Worm (Caenorhabditis elegans) whole organism, L4 larva: ENCODE results near the gene M163.1.

Experiments
- F37D6.2 ChIP-seq: sonication (generic microtip); optimal IDR thresholded peaks from 2 replicates; lab custom pipeline; 2016; ENCODE audit warnings: mild to moderate bottlenecking, missing genetic modification characterization, missing compliant biosample characterization
- F44E2.7 ChIP-seq: fragments of 200-800 bp; sonication (Bioruptor generic); IDR thresholded peaks from 2 replicates; pipeline ENCODE4 v2.1.2; 2022; ENCODE audit warnings: missing genetic modification characterization, missing compliant biosample characterization
- R02D3.7 ChIP-seq: fragments of 150-350 bp; sonication (generic microtip); optimal IDR thresholded peaks from 3 replicates; lab custom pipeline; 2014; ENCODE audit warnings: missing biosample characterization, missing genetic modification characterization
- Y48G9A.11 ChIP-seq: fragments of 200-800 bp; sonication (Bioruptor generic); IDR thresholded peaks from 2 replicates; pipeline ENCODE4 v1.3.6; 2022; ENCODE audit warnings: missing genetic modification reagents, missing genetic modification characterization, missing compliant biosample characterization
- Y5F2A.4 ChIP-seq: fragments of 200-800 bp; sonication (Bioruptor generic); optimal IDR thresholded peaks from 2 replicates; lab custom pipeline; 2018; ENCODE audit warnings: mild to moderate bottlenecking, missing genetic modification characterization, missing compliant biosample characterization
- aha-1 ChIP-seq: fragments of 150-350 bp; peaks from one replicate; lab custom pipeline; 2014; ENCODE audit warnings: missing biosample characterization, missing genetic modification characterization
- attf-4 ChIP-seq: sonication (generic microtip); optimal IDR thresholded peaks from 3 replicates; lab custom pipeline; 2017; ENCODE audit warnings: missing biosample characterization, missing genetic modification characterization
- ceh-20 ChIP-seq: fragments of 200-800 bp; sonication (Bioruptor generic); IDR thresholded peaks from 2 replicates; pipeline ENCODE4 v1.3.6; 2022; ENCODE audit warnings: missing genetic modification reagents, missing genetic modification characterization, missing compliant biosample characterization
- ceh-32 ChIP-seq: sonication (generic microtip); optimal IDR thresholded peaks from 2 replicates; lab custom pipeline; 2016; ENCODE audit warnings: mild to moderate bottlenecking, missing genetic modification characterization, missing compliant biosample characterization; ENCODE audit not compliant: poor library complexity
- ceh-44 ChIP-seq: fragments of 200-800 bp; sonication (Bioruptor generic); IDR thresholded peaks from 2 replicates; pipeline ENCODE4 v1.3.6; 2022; ENCODE audit warnings: missing genetic modification reagents, missing genetic modification characterization, missing compliant biosample characterization
- ceh-62 ChIP-seq: sonication (generic microtip); optimal IDR thresholded peaks from 2 replicates; lab custom pipeline; 2017; ENCODE audit warnings: missing biosample characterization, missing genetic modification characterization
- ces-1 ChIP-seq: fragments of 150-350 bp; sonication (generic microtip); optimal IDR thresholded peaks from 4 replicates; lab custom pipeline; 2014; ENCODE audit warnings: missing biosample characterization, missing genetic modification reagents, missing genetic modification characterization
- ctbp-1 ChIP-seq: fragments of 200-800 bp; sonication (Bioruptor generic); IDR thresholded peaks from 2 replicates; pipeline ENCODE4 v1.3.6; 2022; ENCODE audit warnings: missing genetic modification reagents, missing genetic modification characterization, missing compliant biosample characterization
- daf-12 ChIP-seq: fragments of 150-350 bp; optimal IDR thresholded peaks from 2 replicates; lab custom pipeline; 2014; ENCODE audit warnings: missing biosample characterization, missing genetic modification reagents, missing genetic modification characterization
- daf-19 ChIP-seq: fragments of 200-800 bp; sonication (Bioruptor generic); conservative IDR thresholded peaks from 2 replicates; pipeline ENCODE4 v1.3.6; 2022; ENCODE audit warnings: missing genetic modification characterization, missing compliant biosample characterization
- dpl-1 ChIP-seq: fragments of 150-350 bp; optimal IDR thresholded peaks from 2 replicates; lab custom pipeline; 2014; ENCODE audit warnings: missing biosample characterization, missing genetic modification reagents, missing genetic modification characterization
- fkh-10 ChIP-seq: fragments of 150-350 bp; optimal IDR thresholded peaks from 2 replicates; lab custom pipeline; 2014; ENCODE audit warnings: missing biosample characterization, missing genetic modification reagents, missing genetic modification characterization
- gei-8 ChIP-seq: fragments of 200-800 bp; sonication (Bioruptor generic); optimal IDR thresholded peaks from 2 replicates; lab custom pipeline; 2018; ENCODE audit warnings: mild to moderate bottlenecking, missing genetic modification characterization, missing compliant biosample characterization
- hlh-11 ChIP-seq: fragments of 200-800 bp; sonication (Bioruptor generic); optimal IDR thresholded peaks from 2 replicates; lab custom pipeline; 2018; ENCODE audit warnings: mild to moderate bottlenecking, missing genetic modification characterization, missing compliant biosample characterization
- jun-1 ChIP-seq: fragments of 150-350 bp; optimal IDR thresholded peaks from 2 replicates; lab custom pipeline; 2014; ENCODE audit warnings: missing biosample characterization, missing genetic modification reagents, missing genetic modification characterization
- lim-7 ChIP-seq: fragments of 200-800 bp; sonication (Bioruptor generic); IDR thresholded peaks from 2 replicates; pipeline ENCODE4 v1.3.6; 2022; ENCODE audit warnings: missing genetic modification characterization, missing compliant biosample characterization
- lin-29 ChIP-seq: fragments of 200-800 bp; sonication (Bioruptor generic); IDR thresholded peaks from 2 replicates; pipeline ENCODE4 v1.3.6; 2022; ENCODE audit warnings: missing genetic modification reagents, missing genetic modification characterization, missing compliant biosample characterization
- lin-38 ChIP-seq: fragments of 200-800 bp; sonication (Bioruptor generic); IDR thresholded peaks from 2 replicates; pipeline ENCODE4 v1.3.6; 2022; ENCODE audit warnings: missing genetic modification reagents, missing genetic modification characterization, missing compliant biosample characterization
- lir-3 ChIP-seq: sonication (generic microtip); optimal IDR thresholded peaks from 2 replicates; lab custom pipeline; 2016; ENCODE audit warnings: mild to moderate bottlenecking, missing genetic modification characterization, missing compliant biosample characterization
- lsy-2 ChIP-seq, 2 experiments: fragments of 150-350 bp in 1 of 2; sonication (generic microtip) in 1 of 2; optimal IDR thresholded peaks; 2 replicates each; lab custom pipeline; 2014 to 2017; ENCODE audit warnings: missing biosample characterization in 2 of 2, missing genetic modification characterization in 2 of 2
- mdt-29 ChIP-seq: fragments of 200-800 bp; sonication (Bioruptor generic); IDR thresholded peaks from 2 replicates; pipeline ENCODE4 v1.3.6; 2022; ENCODE audit warnings: missing genetic modification reagents, missing genetic modification characterization, missing compliant biosample characterization
- mep-1 ChIP-seq: fragments of 150-350 bp; sonication (generic microtip); optimal IDR thresholded peaks from 3 replicates; lab custom pipeline; 2014; ENCODE audit warnings: missing biosample characterization, missing genetic modification characterization
- mes-2 ChIP-seq: sonication (generic microtip); optimal IDR thresholded peaks from 2 replicates; lab custom pipeline; 2016; ENCODE audit warnings: missing genotype, mild to moderate bottlenecking, missing genetic modification characterization, missing compliant biosample characterization; ENCODE audit not compliant: poor library complexity, severe bottlenecking
- nhr-11 ChIP-seq: fragments of 150-350 bp; optimal IDR thresholded peaks from 2 replicates; lab custom pipeline; 2014; ENCODE audit warnings: missing biosample characterization, missing genetic modification characterization
- nhr-111 ChIP-seq: fragments of 200-800 bp; sonication (Bioruptor generic); optimal IDR thresholded peaks from 2 replicates; lab custom pipeline; 2018; ENCODE audit warnings: mild to moderate bottlenecking, missing genetic modification characterization, missing compliant biosample characterization
- nhr-237 ChIP-seq: sonication (generic microtip); optimal IDR thresholded peaks from 2 replicates; lab custom pipeline; 2017; ENCODE audit warnings: missing biosample characterization, missing genetic modification characterization
- nhr-25 ChIP-seq: sonication (generic microtip); optimal IDR thresholded peaks from 2 replicates; lab custom pipeline; 2017; ENCODE audit warnings: missing genetic modification characterization, mild to moderate bottlenecking, missing compliant biosample characterization, antibody characterized with exemption, moderate library complexity, borderline replicate concordance; ENCODE audit not compliant: insufficient read depth
- nhr-42 ChIP-seq: fragments of 200-800 bp; sonication (Bioruptor generic); IDR thresholded peaks from 2 replicates; pipeline ENCODE4 v1.3.6; 2022; ENCODE audit warnings: missing genetic modification characterization, missing compliant biosample characterization
- nhr-48 ChIP-seq: sonication (generic microtip); optimal IDR thresholded peaks from 2 replicates; lab custom pipeline; 2016; ENCODE audit warnings: mild to moderate bottlenecking, missing genetic modification characterization, missing compliant biosample characterization
- nhr-6 ChIP-seq: fragments of 150-350 bp; optimal IDR thresholded peaks from 2 replicates; lab custom pipeline; 2014; ENCODE audit warnings: missing biosample characterization, missing genetic modification characterization
- pha-4 ChIP-seq, 2 experiments: fragments of 150-350 bp in 1 of 2; fragments of 200-800 bp in 1 of 2; sonication (Bioruptor generic) in 1 of 2; IDR thresholded peaks in 1 of 2; optimal IDR thresholded peaks in 1 of 2; 2 replicates each; pipeline versions ENCODE4 v1.3.6 to Lab custom; 2014 to 2022; ENCODE audit warnings: missing genetic modification characterization in 2 of 2, missing genetic modification reagents in 2 of 2, missing biosample characterization in 1 of 2, missing compliant biosample characterization in 1 of 2
- rbr-2 ChIP-seq: sonication (generic microtip); optimal IDR thresholded peaks from 2 replicates; lab custom pipeline; 2016; ENCODE audit warnings: missing genotype, missing genetic modification characterization, missing compliant biosample characterization
- saeg-2 ChIP-seq: fragments of 200-800 bp; sonication (Bioruptor generic); IDR thresholded peaks from 2 replicates; pipeline ENCODE4 v1.3.6; 2022; ENCODE audit warnings: missing genetic modification reagents, missing genetic modification characterization, missing compliant biosample characterization
- sdz-12 ChIP-seq: fragments of 200-800 bp; sonication (Bioruptor generic); optimal IDR thresholded peaks from 2 replicates; lab custom pipeline; 2018; ENCODE audit warnings: mild to moderate bottlenecking, missing genetic modification characterization, missing compliant biosample characterization
- set-16 ChIP-seq: fragments of 200-800 bp; sonication (Bioruptor generic); IDR thresholded peaks from 2 replicates; pipeline ENCODE4 v1.3.6; 2022; ENCODE audit warnings: missing genetic modification reagents, missing genetic modification characterization, missing compliant biosample characterization
- skn-1 ChIP-seq: fragments of 150-350 bp; optimal IDR thresholded peaks from 2 replicates; lab custom pipeline; 2014; ENCODE audit warnings: missing biosample characterization, missing genetic modification characterization
- spr-1 ChIP-seq: sonication (generic microtip); optimal IDR thresholded peaks from 2 replicates; lab custom pipeline; 2016; ENCODE audit warnings: mild to moderate bottlenecking, missing genetic modification characterization, missing compliant biosample characterization
- tag-97 ChIP-seq: fragments of 200-800 bp; sonication (Bioruptor generic); IDR thresholded peaks from 2 replicates; pipeline ENCODE4 v1.3.6; 2022; ENCODE audit warnings: missing genetic modification characterization, missing compliant biosample characterization
- tra-1 ChIP-seq: fragments of 200-800 bp; sonication (Bioruptor generic); IDR thresholded peaks from 2 replicates; pipeline ENCODE4 v1.3.6; 2022; ENCODE audit warnings: missing genetic modification reagents, missing genetic modification characterization, missing compliant biosample characterization
- unc-39 ChIP-seq: sonication (generic microtip); optimal IDR thresholded peaks from 2 replicates; lab custom pipeline; 2017; ENCODE audit warnings: missing biosample characterization, missing genetic modification characterization
- unc-62 ChIP-seq, 3 experiments: fragments of 150-350 bp in 1 of 3; sonication (generic microtip); optimal IDR thresholded peaks in 2 of 3; peaks in 1 of 3; 1 replicate in 1 of 3; 2 replicates in 2 of 3; lab custom pipeline; 2014 to 2017; ENCODE audit warnings: missing biosample characterization in 3 of 3, missing genetic modification characterization in 3 of 3, missing genetic modification reagents in 3 of 3, missing genotype in 1 of 3
- vab-7 ChIP-seq: fragments of 200-800 bp; sonication (Bioruptor generic); IDR thresholded peaks from 2 replicates; pipeline ENCODE4 v1.3.6; 2022; ENCODE audit warnings: missing genetic modification reagents, missing genetic modification characterization, missing compliant biosample characterization
- zag-1 ChIP-seq: fragments of 150-350 bp; optimal IDR thresholded peaks from 2 replicates; lab custom pipeline; 2014; ENCODE audit warnings: missing biosample characterization, missing genetic modification characterization
- zip-11 ChIP-seq: fragments of 200-800 bp; sonication (Bioruptor generic); IDR thresholded peaks from 2 replicates; pipeline ENCODE4 v1.3.6; 2022; ENCODE audit warnings: missing genetic modification characterization, missing compliant biosample characterization
- ztf-11 ChIP-seq: fragments of 150-350 bp; optimal IDR thresholded peaks from 2 replicates; lab custom pipeline; 2014; ENCODE audit warnings: missing biosample characterization, missing genetic modification characterization
- ztf-7 ChIP-seq: fragments of 150-350 bp; optimal IDR thresholded peaks from 2 replicates; lab custom pipeline; 2014; ENCODE audit warnings: missing biosample characterization, missing genetic modification characterization

The M163.1 gene

DNA sequence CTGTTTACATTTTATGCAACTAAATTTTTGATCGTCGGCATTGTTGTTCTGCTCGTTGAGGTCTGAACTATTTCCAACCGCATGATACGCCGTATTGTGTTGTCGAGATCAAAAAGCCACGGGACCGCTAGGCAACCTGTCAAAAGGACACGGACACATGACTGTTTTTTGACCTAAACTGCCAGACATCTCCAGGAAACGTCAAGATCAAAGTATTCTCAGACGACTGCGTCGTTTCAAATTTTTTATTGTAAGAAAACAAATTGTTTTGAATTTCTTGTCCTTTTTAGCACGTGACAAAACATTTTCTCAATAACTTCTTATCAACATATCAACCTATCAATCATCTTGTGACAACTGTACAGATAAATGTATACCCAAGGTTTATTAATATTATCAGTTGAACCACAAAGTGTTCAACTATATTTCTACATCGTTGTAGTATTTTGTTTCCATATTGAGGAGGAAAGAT lies 1.5 kb downstream of the M163.1 start (continued):
- TF ChIP-seq sdz-12 (GFP tag; lab: Kevin White, UChicago) (no peak), unc-39 (tag; lab: Kevin White, UChicago) (no peak), ztf-7 (tag; lab: Kevin White, UChicago) (no peak), gei-8 (GFP tag; lab: Kevin White, UChicago) (peak; percentile 77), Y5F2A.4 (GFP tag; lab: Kevin White, UChicago) (no peak), nhr-111 (GFP tag; lab: Kevin White, UChicago) (no peak), fkh-10 (GFP tag; lab: Kevin White, UChicago) (no peak), zag-1 (tag; lab: Kevin White, UChicago) (no peak), R02D3.7 (tag; lab: Kevin White, UChicago) (no peak), ces-1 (GFP tag; lab: Kevin White, UChicago) (no peak), jun-1 (no peak), hlh-11 (tag; lab: Kevin White, UChicago) (peak; percentile 95), lir-3 (tag; lab: Kevin White, UChicago) (no peak), saeg-2 (GFP tag; lab: Robert Waterston, UW) (peak; percentile 84; the same call in 1 of the 2 replicates), F44E2.7 (GFP tag; lab: Robert Waterston, UW) (no peak), nhr-42 (no peak), ctbp-1 (no peak), pha-4 (GFP tag; IDR thresholded peaks at IDR 0.05; lab: Robert Waterston, UW) (no peak), pha-4 (tag; optimal IDR thresholded peaks at IDR 0.05; lab: Kevin White, UChicago) (no peak), zip-11 (GFP tag; lab: Robert Waterston, UW) (no peak), lin-38 (GFP tag; lab: Robert Waterston, UW) (peak; percentile 47; the same call in 1 of the 2 replicates), nhr-25 (tag; lab: Kevin White, UChicago) (peak; percentile 1), skn-1 (tag; lab: Kevin White, UChicago) (no peak), rbr-2 (tag; lab: Kevin White, UChicago) (no peak), unc-62 (GFP tag; optimal IDR thresholded peaks at IDR 0.05 in 1 of 2; lab: Kevin White, UChicago) (peak; percentile 57 to 99), unc-62 (tag; optimal IDR thresholded peaks at IDR 0.05; lab: Kevin White, UChicago) (no peak), nhr-237 (tag; lab: Kevin White, UChicago) (no peak), ceh-20 (peak; percentile 96), dpl-1 (GFP tag; lab: Kevin White, UChicago) (peak; percentile 12), nhr-6 (tag; lab: Kevin White, UChicago) (no peak), ceh-62 (tag; lab: Kevin White, UChicago) (no peak), tag-97 (no peak), nhr-11 (tag; lab: Kevin White, UChicago) (no peak), aha-1 (peak; percentile 90), spr-1 (tag; lab: Kevin White, UChicago) (peak; percentile 19), mep-1 (tag; lab: Kevin White, UChicago) (peak; percentile 80), tra-1 (GFP tag; lab: Robert Waterston, UW) (peak; percentile 71; the same call in 1 of the 2 replicates), lsy-2 (tag; optimal IDR thresholded peaks at IDR 0.05; lab: Kevin White, UChicago) (peak in 1 of 2 experiments; percentile 49), daf-19 (GFP tag; lab: Robert Waterston, UW) (no peak), mes-2 (no peak), lin-29 (no peak; the same call in 1 of the 2 replicates), nhr-48 (peak; percentile 92), ceh-32 (tag; lab: Kevin White, UChicago) (no peak), attf-4 (tag; lab: Kevin White, UChicago) (no peak), mdt-29 (GFP tag; lab: Robert Waterston, UW) (0 out of 2 replicates have a peak, but pooled peaks have one; percentile 63), ceh-44 (GFP tag; lab: Robert Waterston, UW) (no peak), vab-7 (no peak), Y48G9A.11 (GFP tag; lab: Robert Waterston, UW) (no peak), daf-12 (tag; lab: Kevin White, UChicago) (no peak), lim-7 (GFP tag; lab: Robert Waterston, UW) (no peak), set-16 (GFP tag; lab: Robert Waterston, UW) (no peak), ztf-11 (tag; lab: Kevin White, UChicago) (no peak), F37D6.2 (tag; lab: Kevin White, UChicago) (no peak)
